Fruit fly (Drosophila melanogaster): ENCODE data around the gene jp.

jp gene

dm6 chr2L:9598390-9598789 lies 31.8 kb upstream of the jp start (continued):
- TF ChIP-seq CG8290 (GFP tag; optimal IDR thresholded peaks at IDR 0.05) (peak; percentile 35), CG8290 (tag; optimal IDR thresholded peaks at IDR 0.05) (peak in 1 of 2 experiments; percentile 20), ssp (GFP tag; IDR thresholded peaks at IDR 0.05) (peak; percentile 70), CG11093 (GFP tag; IDR thresholded peaks at IDR 0.05) (peak; percentile 71), dysf (GFP tag; IDR thresholded peaks at IDR 0.05) (peak; percentile 67), pum (GFP tag; optimal IDR thresholded peaks at IDR 0.05) (peak; percentile 1), B-H1 (GFP tag; IDR thresholded peaks at IDR 0.05) (peak; percentile 29; the same call in 2 of the 3 replicates), ato (GFP tag; IDR thresholded peaks at IDR 0.05; ENCODE audit: partially characterized antibody) (no peak), tio (GFP tag; optimal IDR thresholded peaks at IDR 0.05) (peak; percentile 0), peb (GFP tag; IDR thresholded peaks at IDR 0.05) (peak; percentile 72; the same call in 1 of the 2 replicates), CG1233 (GFP tag; optimal IDR thresholded peaks at IDR 0.05) (peak; percentile 59), CG2712 (tag; optimal IDR thresholded peaks at IDR 0.05) (peak; percentile 86), disco-r (GFP tag; optimal IDR thresholded peaks at IDR 0.05) (no peak), CG10959 (GFP tag; IDR thresholded peaks at IDR 0.05) (peak; percentile 86), maf-S (GFP tag; optimal IDR thresholded peaks at IDR 0.05) (no peak), hkb (optimal IDR thresholded peaks at IDR 0.05) (no peak), hkb (GFP tag; IDR thresholded peaks at IDR 0.05) (peak; percentile 67), chm (GFP tag; IDR thresholded peaks at IDR 0.05) (peak; percentile 84), lov (optimal IDR thresholded peaks at IDR 0.05) (no peak), lov (GFP tag; IDR thresholded peaks at IDR 0.05) (peak; percentile 93; the same call in 2 of the 3 replicates), CG8944 (GFP tag; optimal IDR thresholded peaks at IDR 0.05) (no peak), CG30403 (GFP tag; optimal IDR thresholded peaks at IDR 0.05) (peak; percentile 58), CG18619 (GFP tag; optimal IDR thresholded peaks at IDR 0.05) (peak; percentile 34), CG8924 (tag; optimal IDR thresholded peaks at IDR 0.05) (peak; percentile 73), CG16815 (GFP tag; optimal IDR thresholded peaks at IDR 0.05) (peak; percentile 75), gsb-n (tag; optimal IDR thresholded peaks at IDR 0.05) (peak; percentile 72), CG13287 (GFP tag; IDR thresholded peaks at IDR 0.05; ENCODE audit: partially characterized antibody) (no peak), z (GFP tag; IDR thresholded peaks at IDR 0.05) (peak; percentile 51; the same call in 1 of the 3 replicates), so (GFP tag; IDR thresholded peaks at IDR 0.05) (peak; percentile 61; the same call in 1 of the 3 replicates), dati (GFP tag; IDR thresholded peaks at IDR 0.05) (0 out of 2 replicates have a peak, but pooled peaks have one; percentile 35), Pdp1 (GFP tag; optimal IDR thresholded peaks at IDR 0.05) (peak in 1 of 2 experiments; percentile 1), Usf (GFP tag; optimal IDR thresholded peaks at IDR 0.05) (peak; percentile 44), CG1024 (GFP tag; IDR thresholded peaks at IDR 0.05) (peak; percentile 51; the same call in 1 of the 2 replicates), CG12659 (GFP tag; optimal IDR thresholded peaks at IDR 0.05) (no peak), CTCF (GFP tag; optimal IDR thresholded peaks at IDR 0.05) (no peak), pan (optimal IDR thresholded peaks at IDR 0.05) (no peak), pan (GFP tag; optimal IDR thresholded peaks at IDR 0.05 in 1 of 2, IDR thresholded peaks at IDR 0.05 in 1 of 2) (peak in 1 of 2 experiments; percentile 75), Xrp1 (GFP tag; IDR thresholded peaks at IDR 0.05) (peak; percentile 94), CG6765 (GFP tag; optimal IDR thresholded peaks at IDR 0.05) (no peak), stc (GFP tag; IDR thresholded peaks at IDR 0.05) (peak; percentile 67), CG5180 (GFP tag; optimal IDR thresholded peaks at IDR 0.05) (no peak), Stat92E (GFP tag; optimal IDR thresholded peaks at IDR 0.05) (peak in 1 of 3 experiments; percentile 43), CG9797 (GFP tag; optimal IDR thresholded peaks at IDR 0.05) (no peak), CG15696 (tag; optimal IDR thresholded peaks at IDR 0.05) (peak; percentile 86), pita (GFP tag; optimal IDR thresholded peaks at IDR 0.05) (no peak), CG11456 (GFP tag; IDR thresholded peaks at IDR 0.05) (peak; percentile 70; the same call in 2 of the 3 replicates)

Measured in whole organism, embryonic.